Worm (Caenorhabditis elegans) whole organism, mixed stage, embryonic: Measurements from ENCODE around the gene C26E6.1.

Source experiments
- ces-1 ChIP-seq: fragments of 150-350 bp; optimal IDR thresholded peaks from 2 replicates; lab custom pipeline; 2014; ENCODE audit warnings: missing biosample characterization, missing genetic modification reagents, missing genetic modification characterization
- elt-3 ChIP-seq: fragments of 150-350 bp; optimal IDR thresholded peaks from 2 replicates; lab custom pipeline; 2014; ENCODE audit warnings: missing biosample characterization, missing genetic modification characterization
- lsy-2 ChIP-seq: fragments of 150-350 bp; optimal IDR thresholded peaks from 2 replicates; lab custom pipeline; 2014; ENCODE audit warnings: missing biosample characterization, missing genetic modification characterization
- nhr-237 ChIP-seq: fragments of 150-350 bp; optimal IDR thresholded peaks from 2 replicates; lab custom pipeline; 2014; ENCODE audit warnings: missing biosample characterization, missing genetic modification characterization
- nhr-28 ChIP-seq: fragments of 150-350 bp; optimal IDR thresholded peaks from 2 replicates; lab custom pipeline; 2014; ENCODE audit warnings: missing biosample characterization, missing genetic modification characterization
- nhr-76 ChIP-seq: sonication (generic microtip); optimal IDR thresholded peaks from 2 replicates; lab custom pipeline; 2017; ENCODE audit warnings: missing biosample characterization, missing genetic modification characterization
- snpc-4 ChIP-seq: fragments of 150-350 bp; optimal IDR thresholded peaks from 2 replicates; lab custom pipeline; 2014; ENCODE audit warnings: missing biosample characterization, missing genetic modification characterization
- unc-39 ChIP-seq: fragments of 150-350 bp; optimal IDR thresholded peaks from 2 replicates; lab custom pipeline; 2014; ENCODE audit warnings: missing biosample characterization, missing genetic modification characterization
- unc-62 ChIP-seq: fragments of 150-350 bp; optimal IDR thresholded peaks from 2 replicates; lab custom pipeline; 2014; ENCODE audit warnings: missing biosample characterization, missing genetic modification reagents, missing genetic modification characterization

ce11 chrIII:4913736-4914135, 42.9 kb upstream of the C26E6.1 start:
- TF ChIP-seq nhr-28, result no peak
- no peak for TF ChIP-seq lsy-2 (tag; lab: Kevin White, UChicago)
- no peak for TF ChIP-seq unc-62 (GFP tag; lab: Kevin White, UChicago)
- TF ChIP-seq snpc-4, result no peak
- TF ChIP-seq unc-39, result no peak
- no peak for TF ChIP-seq elt-3
- TF ChIP-seq nhr-237 (tag; lab: Kevin White, UChicago), result no peak
- TF ChIP-seq ces-1, result no peak
- no peak for TF ChIP-seq nhr-76 (tag; lab: Kevin White, UChicago)
